Fruit fly (Drosophila melanogaster) whole organism, embryonic: ENCODE results near the gene CG3546.

Source experiments
- CG10274 ChIP-seq: fragments of 200-800 bp; sonication (Bioruptor generic); optimal IDR thresholded peaks from 3 replicates; lab custom pipeline; 2017; ENCODE audit warnings: missing biosample characterization, mild to moderate bottlenecking, missing genetic modification characterization
- CG11560 ChIP-seq: fragments of 200-800 bp; sonication (Bioruptor generic); IDR thresholded peaks from 3 replicates; pipeline ENCODE4 v1.3.6; 2022; ENCODE audit warnings: missing biosample characterization, missing genetic modification characterization
- CG11695 ChIP-seq: fragments of 200-800 bp; sonication (Bioruptor generic); IDR thresholded peaks from 3 replicates; pipeline ENCODE4 v1.3.6; 2022; ENCODE audit warnings: missing biosample characterization, missing genetic modification characterization
- CG11723 ChIP-seq: fragments of 200-800 bp; sonication (Bioruptor generic); optimal IDR thresholded peaks from 2 replicates; lab custom pipeline; 2017; ENCODE audit warnings: missing biosample characterization, mild to moderate bottlenecking, missing genetic modification characterization
- CG15073 ChIP-seq: fragments of 200-800 bp; sonication (Bioruptor generic); optimal IDR thresholded peaks from 2 replicates; lab custom pipeline; 2016; ENCODE audit warnings: missing biosample characterization, missing genetic modification characterization
- CG15696 ChIP-seq: fragments of 200-800 bp; sonication (Bioruptor generic); optimal IDR thresholded peaks from 2 replicates; lab custom pipeline; 2019; ENCODE audit warnings: missing biosample characterization, mild to moderate bottlenecking, missing genetic modification characterization, moderate library complexity
- CG1603 ChIP-seq: fragments of 200-800 bp; sonication (Bioruptor generic); optimal IDR thresholded peaks from 2 replicates; lab custom pipeline; 2019; ENCODE audit warnings: missing biosample characterization, mild to moderate bottlenecking, missing genetic modification characterization, moderate library complexity
- CG17359 ChIP-seq: fragments of 200-800 bp; sonication (Bioruptor generic); optimal IDR thresholded peaks from 3 replicates; lab custom pipeline; 2018; ENCODE audit warnings: missing biosample characterization, mild to moderate bottlenecking, missing genetic modification characterization, moderate library complexity
- CG17829 ChIP-seq: fragments of 200-800 bp; optimal IDR thresholded peaks from 2 replicates; lab custom pipeline; 2019; ENCODE audit warnings: missing biosample characterization, mild to moderate bottlenecking, missing genetic modification characterization, moderate library complexity
- CG1832 ChIP-seq: fragments of 200-800 bp; sonication (Bioruptor generic); optimal IDR thresholded peaks from 2 replicates; lab custom pipeline; 2017; ENCODE audit warnings: missing biosample characterization, mild to moderate bottlenecking, missing genetic modification characterization, inconsistent platforms
- CG18476 ChIP-seq: fragments of 200-800 bp; sonication (Bioruptor generic); optimal IDR thresholded peaks from 2 replicates; lab custom pipeline; 2016; ENCODE audit warnings: missing biosample characterization, mild to moderate bottlenecking, missing genetic modification characterization
- CG18619 ChIP-seq: fragments of 200-800 bp; sonication (Bioruptor generic); optimal IDR thresholded peaks from 3 replicates; lab custom pipeline; 2017; ENCODE audit warnings: missing biosample characterization, mild to moderate bottlenecking, missing genetic modification characterization
- CG2116 ChIP-seq: fragments of 200-800 bp; sonication (Bioruptor generic); optimal IDR thresholded peaks from 3 replicates; lab custom pipeline; 2018; ENCODE audit warnings: missing biosample characterization, mild to moderate bottlenecking, missing genetic modification characterization
- CG4328 ChIP-seq: fragments of 200-800 bp; sonication (Bioruptor generic); optimal IDR thresholded peaks from 3 replicates; lab custom pipeline; 2017; ENCODE audit warnings: missing biosample characterization, missing genetic modification reagents, missing genetic modification characterization
- CG4820 ChIP-seq: fragments of 200-800 bp; sonication (Bioruptor generic); optimal IDR thresholded peaks from 3 replicates; lab custom pipeline; 2016; ENCODE audit warnings: missing biosample characterization, missing genetic modification characterization
- CG5245 ChIP-seq: fragments of 200-800 bp; sonication (Bioruptor generic); optimal IDR thresholded peaks from 3 replicates; lab custom pipeline; 2016; ENCODE audit warnings: missing biosample characterization, missing genetic modification characterization
- CG7556 ChIP-seq: fragments of 200-800 bp; sonication (Bioruptor generic); optimal IDR thresholded peaks from 2 replicates; lab custom pipeline; 2017; ENCODE audit warnings: missing biosample characterization, mild to moderate bottlenecking, missing genetic modification characterization
- CG8359 ChIP-seq: fragments of 200-800 bp; sonication (Bioruptor generic); optimal IDR thresholded peaks from 2 replicates; lab custom pipeline; 2017; ENCODE audit warnings: missing biosample characterization, mild to moderate bottlenecking, missing genetic modification characterization, borderline replicate concordance
- CG8924 ChIP-seq: fragments of 200-800 bp; optimal IDR thresholded peaks from 3 replicates; lab custom pipeline; 2019; ENCODE audit warnings: missing biosample characterization, mild to moderate bottlenecking, missing genetic modification characterization, moderate library complexity
- CG9609 ChIP-seq: fragments of 200-800 bp; sonication (Bioruptor generic); optimal IDR thresholded peaks from 3 replicates; lab custom pipeline; 2016; ENCODE audit warnings: missing biosample characterization, missing genetic modification characterization
- CkIIα-i1 ChIP-seq: fragments of 200-800 bp; sonication (Bioruptor generic); IDR thresholded peaks from 2 replicates; pipeline ENCODE4 v1.3.6; 2022; ENCODE audit warnings: missing biosample characterization, missing genetic modification characterization
- D ChIP-seq, 2 experiments: fragments of 200-800 bp in 1 of 2; fragments of >200 bp in 1 of 2; sonication (Bioruptor generic) in 1 of 2; optimal IDR thresholded peaks; 2 replicates in 1 of 2; 3 replicates in 1 of 2; lab custom pipeline; 2017; ENCODE audit warnings: mild to moderate bottlenecking in 1 of 2, missing biosample characterization in 1 of 2, missing genetic modification characterization in 1 of 2, missing genetic modification reagents in 1 of 2
- Drgx ChIP-seq: fragments of 200-800 bp; sonication (Bioruptor generic); IDR thresholded peaks from 2 replicates; pipeline ENCODE4 v1.3.6; 2022; ENCODE audit warnings: missing biosample characterization, missing genetic modification characterization
- HHEX ChIP-seq: fragments of 200-800 bp; sonication (Bioruptor generic); optimal IDR thresholded peaks from 3 replicates; lab custom pipeline; 2017; ENCODE audit warnings: missing biosample characterization, mild to moderate bottlenecking, missing genetic modification characterization, missing genetic modification reagents
- Hand ChIP-seq: fragments of 200-800 bp; sonication (Bioruptor generic); optimal IDR thresholded peaks from 2 replicates; lab custom pipeline; 2017; ENCODE audit warnings: mild to moderate bottlenecking, missing biosample characterization, missing genetic modification reagents, missing genetic modification characterization
- Hsf ChIP-seq: fragments of 200-800 bp; sonication (Bioruptor generic); optimal IDR thresholded peaks from 3 replicates; lab custom pipeline; 2016; ENCODE audit warnings: missing biosample characterization, missing genetic modification characterization
- Lim3 ChIP-seq: fragments of 200-800 bp; sonication (Bioruptor generic); IDR thresholded peaks from 2 replicates; pipeline ENCODE4 v1.3.6; 2022; ENCODE audit warnings: missing biosample characterization, missing genetic modification characterization
- Opbp ChIP-seq: fragments of 200-800 bp; sonication (Bioruptor generic); IDR thresholded peaks from 3 replicates; pipeline ENCODE4 v1.3.6; 2022; ENCODE audit warnings: missing biosample characterization, missing genetic modification characterization; ENCODE audit not compliant: partially characterized antibody
- Poxn ChIP-seq: fragments of 200-800 bp; sonication (Bioruptor generic); IDR thresholded peaks from 2 replicates; pipeline ENCODE4 v1.3.6; 2022; ENCODE audit warnings: missing biosample characterization, missing genetic modification characterization
- Rx ChIP-seq: fragments of 200-800 bp; sonication (Bioruptor generic); IDR thresholded peaks from 2 replicates; pipeline ENCODE4 v1.3.6; 2022; ENCODE audit warnings: missing biosample characterization, missing genetic modification characterization
- Sry-β ChIP-seq: fragments of 200-800 bp; sonication (Bioruptor generic); optimal IDR thresholded peaks from 2 replicates; lab custom pipeline; 2018; ENCODE audit warnings: missing biosample characterization, mild to moderate bottlenecking, missing genetic modification characterization, moderate library complexity
- ab ChIP-seq: fragments of 200-800 bp; sonication (Bioruptor generic); optimal IDR thresholded peaks from 2 replicates; lab custom pipeline; 2016; ENCODE audit warnings: missing biosample characterization, missing genetic modification characterization
- ash1 ChIP-seq: fragments of 200-800 bp; sonication (Bioruptor generic); optimal IDR thresholded peaks from 2 replicates; lab custom pipeline; 2018; ENCODE audit warnings: missing biosample characterization, mild to moderate bottlenecking, missing genetic modification characterization
- bab2 ChIP-seq: fragments of 200-800 bp; sonication (Bioruptor generic); optimal IDR thresholded peaks from 2 replicates; lab custom pipeline; 2016; ENCODE audit warnings: missing biosample characterization, missing genetic modification characterization
- bigmax ChIP-seq: fragments of 200-800 bp; sonication (Bioruptor generic); optimal IDR thresholded peaks from 2 replicates; lab custom pipeline; 2018; ENCODE audit warnings: missing biosample characterization, mild to moderate bottlenecking, missing genetic modification characterization
- bsh ChIP-seq, 2 experiments: fragments of 200-800 bp; sonication (Bioruptor generic); optimal IDR thresholded peaks; 2 replicates each; lab custom pipeline; 2017 to 2018; ENCODE audit warnings: mild to moderate bottlenecking in 2 of 2, missing biosample characterization in 2 of 2, missing genetic modification characterization in 2 of 2, moderate library complexity in 1 of 2
- cas ChIP-seq: fragments of 200-800 bp; sonication (Bioruptor generic); IDR thresholded peaks from 2 replicates; pipeline ENCODE4 v1.3.6; 2022; ENCODE audit warnings: missing biosample characterization, missing genetic modification characterization
- dm ChIP-seq: fragments of 200-800 bp; sonication (Bioruptor generic); optimal IDR thresholded peaks from 3 replicates; lab custom pipeline; 2016; ENCODE audit warnings: missing biosample characterization, missing genetic modification characterization
- insv ChIP-seq, 2 experiments: fragments of 200-800 bp; sonication (Bioruptor generic); optimal IDR thresholded peaks; 3 replicates each; lab custom pipeline; 2016 to 2018; ENCODE audit warnings: missing biosample characterization in 2 of 2, missing genetic modification characterization in 2 of 2
- mirr ChIP-seq: fragments of 200-800 bp; sonication (Bioruptor generic); optimal IDR thresholded peaks from 3 replicates; lab custom pipeline; 2018; ENCODE audit warnings: missing biosample characterization, mild to moderate bottlenecking, missing genetic modification characterization
- mld ChIP-seq: fragments of 200-800 bp; sonication (Bioruptor generic); IDR thresholded peaks from 3 replicates; pipeline ENCODE4 v1.3.6; 2022; ENCODE audit warnings: missing biosample characterization, missing genetic modification characterization; ENCODE audit not compliant: partially characterized antibody
- nom ChIP-seq: fragments of 200-800 bp; sonication (Bioruptor generic); optimal IDR thresholded peaks from 2 replicates; lab custom pipeline; 2017; ENCODE audit warnings: missing biosample characterization, missing genetic modification characterization, mild to moderate bottlenecking, moderate library complexity, missing genetic modification reagents
- odd ChIP-seq: fragments of 200-800 bp; sonication (Bioruptor generic); optimal IDR thresholded peaks from 2 replicates; lab custom pipeline; 2017; ENCODE audit warnings: missing biosample characterization, mild to moderate bottlenecking, missing genetic modification characterization
- onecut ChIP-seq: fragments of 200-800 bp; sonication (Bioruptor generic); IDR thresholded peaks from 2 replicates; pipeline ENCODE4 v1.3.6; 2022; ENCODE audit warnings: missing biosample characterization, missing genetic modification characterization
- pho ChIP-seq: fragments of 200-800 bp; sonication (Bioruptor generic); optimal IDR thresholded peaks from 2 replicates; lab custom pipeline; 2016; ENCODE audit warnings: missing biosample characterization, missing genetic modification characterization
- psq ChIP-seq: fragments of 200-800 bp; sonication (Bioruptor generic); optimal IDR thresholded peaks from 2 replicates; lab custom pipeline; 2017; ENCODE audit warnings: missing biosample characterization, missing genetic modification characterization
- ranshi ChIP-seq: fragments of 200-800 bp; sonication (Bioruptor generic); IDR thresholded peaks from 2 replicates; pipeline ENCODE4 v1.3.6; 2022; ENCODE audit warnings: missing biosample characterization, missing genetic modification characterization
- slou ChIP-seq: fragments of 200-800 bp; sonication (Bioruptor generic); optimal IDR thresholded peaks from 3 replicates; lab custom pipeline; 2016; ENCODE audit warnings: missing biosample characterization, missing genetic modification characterization
- stc ChIP-seq: fragments of 200-800 bp; sonication (Bioruptor generic); IDR thresholded peaks from 2 replicates; pipeline ENCODE4 v1.3.6; 2022; ENCODE audit warnings: missing biosample characterization, missing genetic modification characterization
- trh ChIP-seq: fragments of 200-800 bp; sonication (Bioruptor generic); optimal IDR thresholded peaks from 2 replicates; lab custom pipeline; 2016; ENCODE audit warnings: missing biosample characterization, missing genetic modification characterization
- vnd ChIP-seq: fragments of 200-800 bp; sonication (Bioruptor generic); IDR thresholded peaks from 3 replicates; pipeline ENCODE4 v1.3.6; 2022; ENCODE audit warnings: missing biosample characterization, missing genetic modification characterization; ENCODE audit not compliant: partially characterized antibody

Gene CG3546

dm6 chrX:4609737-4610136 lies 51.9 kb downstream of the CG3546 start (continued):
- TF ChIP-seq CG11560 (tag; lab: Robert Waterston, UW) (no peak), CG18619 (GFP tag; lab: Kevin White, UChicago) (no peak), ranshi (GFP tag; lab: Robert Waterston, UW) (no peak), bab2 (peak; percentile 49), CG7556 (GFP tag; lab: Kevin White, UChicago) (no peak), Rx (no peak), pho (no peak), CG9609 (GFP tag; lab: Kevin White, UChicago) (no peak), onecut (GFP tag; lab: Robert Waterston, UW) (0 out of 2 replicates have a peak, but pooled peaks have one; percentile 12), CG4820 (GFP tag; lab: Kevin White, UChicago) (no peak), dm (GFP tag; lab: Kevin White, UChicago) (no peak), nom (GFP tag; lab: Kevin White, UChicago) (no peak), vnd (GFP tag; lab: Robert Waterston, UW) (no peak), Sry-β (GFP tag; lab: Kevin White, UChicago) (peak; percentile 20), bigmax (no peak), CG1832 (GFP tag; lab: Kevin White, UChicago) (no peak), psq (GFP tag; lab: Kevin White, UChicago) (no peak), D (optimal IDR thresholded peaks at IDR 0.05; lab: Kevin White, UChicago) (no peak), D (GFP tag; optimal IDR thresholded peaks at IDR 0.05; lab: Kevin White, UChicago) (peak; percentile 39), CG15073 (GFP tag; lab: Kevin White, UChicago) (no peak), Drgx (GFP tag; lab: Robert Waterston, UW) (no peak), CG8359 (GFP tag; lab: Kevin White, UChicago) (peak; percentile 31), Opbp (GFP tag; lab: Robert Waterston, UW) (no peak), odd (peak; percentile 3), CG10274 (GFP tag; lab: Kevin White, UChicago) (no peak), HHEX (GFP tag; lab: Kevin White, UChicago) (peak; percentile 0), CG5245 (GFP tag; lab: Kevin White, UChicago) (no peak), bsh (GFP tag; optimal IDR thresholded peaks at IDR 0.05; lab: Kevin White, UChicago) (peak in 1 of 2 experiments; percentile 51), CG8924 (tag; lab: Kevin White, UChicago) (peak; percentile 32), CG1603 (peak; percentile 61), mirr (GFP tag; lab: Kevin White, UChicago) (no peak), ab (no peak), CG11695 (GFP tag; lab: Robert Waterston, UW) (no peak), CG4328 (GFP tag; lab: Kevin White, UChicago) (no peak), CG11723 (peak; percentile 6), CG2116 (GFP tag; lab: Kevin White, UChicago) (no peak), CG17829 (tag; lab: Kevin White, UChicago) (no peak), CG17359 (tag; lab: Kevin White, UChicago) (peak; percentile 37), mld (no peak), Poxn (GFP tag; lab: Robert Waterston, UW) (no peak), Hsf (no peak), CkIIα-i1 (no peak), CG18476 (GFP tag; lab: Kevin White, UChicago) (no peak), Lim3 (GFP tag; lab: Robert Waterston, UW) (no peak), insv (GFP tag; optimal IDR thresholded peaks at IDR 0.05; lab: Kevin White, UChicago) (no peak), stc (no peak), ash1 (GFP tag; lab: Kevin White, UChicago) (no peak), slou (no peak), cas (no peak), trh (GFP tag; lab: Kevin White, UChicago) (no peak), Hand (GFP tag; lab: Kevin White, UChicago) (no peak), CG15696 (peak; percentile 63)
